Fruit fly (Drosophila melanogaster) whole organism, pupa: Measurements from ENCODE around the gene AGO2.

Source experiments
- CG10348 ChIP-seq: fragments of 200-800 bp; sonication (Bioruptor generic); IDR thresholded peaks from 2 replicates; pipeline ENCODE4 v1.3.6; 2022; ENCODE audit warnings: missing biosample characterization, missing genetic modification characterization
- CG14655 ChIP-seq: fragments of 200-800 bp; sonication (Bioruptor generic); optimal IDR thresholded peaks from 3 replicates; lab custom pipeline; 2017; ENCODE audit warnings: mild to moderate bottlenecking, missing biosample characterization, missing genetic modification reagents, missing genetic modification characterization
- CG15710 ChIP-seq: fragments of 200-800 bp; sonication (Bioruptor generic); optimal IDR thresholded peaks from 2 replicates; lab custom pipeline; 2018; ENCODE audit warnings: missing biosample characterization, mild to moderate bottlenecking, missing genetic modification characterization, moderate library complexity
- CG32121 ChIP-seq: fragments of 200-800 bp; sonication (Bioruptor generic); IDR thresholded peaks from 2 replicates; pipeline ENCODE4 v1.3.6; 2022; ENCODE audit warnings: missing biosample characterization, missing genetic modification characterization
- CG34367 ChIP-seq: fragments of 200-800 bp; sonication (Bioruptor generic); optimal IDR thresholded peaks from 2 replicates; lab custom pipeline; 2018; ENCODE audit warnings: missing biosample characterization, mild to moderate bottlenecking, missing genetic modification characterization
- CG9948 ChIP-seq: fragments of 200-800 bp; sonication (Bioruptor generic); optimal IDR thresholded peaks from 2 replicates; lab custom pipeline; 2018; ENCODE audit warnings: missing biosample characterization, mild to moderate bottlenecking, missing genetic modification characterization, moderate library complexity
- Ets98B ChIP-seq: fragments of 200-800 bp; sonication (Bioruptor generic); IDR thresholded peaks from 2 replicates; pipeline ENCODE4 v1.3.6; 2022; ENCODE audit warnings: missing biosample characterization, missing genetic modification characterization
- Pif1A ChIP-seq: fragments of 200-800 bp; sonication (Bioruptor generic); optimal IDR thresholded peaks from 3 replicates; lab custom pipeline; 2016; ENCODE audit warnings: missing biosample characterization, missing genetic modification characterization
- Snoo ChIP-seq: fragments of 200-800 bp; sonication (Bioruptor generic); optimal IDR thresholded peaks from 3 replicates; lab custom pipeline; 2017; ENCODE audit warnings: missing biosample characterization, mild to moderate bottlenecking, missing genetic modification characterization, inconsistent platforms
- fd96Ca ChIP-seq: fragments of 200-800 bp; sonication (Bioruptor generic); IDR thresholded peaks from 3 replicates; pipeline ENCODE4 v1.3.6; 2022; ENCODE audit warnings: missing biosample characterization, missing genetic modification characterization
- gl ChIP-seq: fragments of 200-800 bp; sonication (Bioruptor generic); optimal IDR thresholded peaks from 2 replicates; lab custom pipeline; 2018; ENCODE audit warnings: missing biosample characterization, mild to moderate bottlenecking, missing genetic modification characterization

DNA sequence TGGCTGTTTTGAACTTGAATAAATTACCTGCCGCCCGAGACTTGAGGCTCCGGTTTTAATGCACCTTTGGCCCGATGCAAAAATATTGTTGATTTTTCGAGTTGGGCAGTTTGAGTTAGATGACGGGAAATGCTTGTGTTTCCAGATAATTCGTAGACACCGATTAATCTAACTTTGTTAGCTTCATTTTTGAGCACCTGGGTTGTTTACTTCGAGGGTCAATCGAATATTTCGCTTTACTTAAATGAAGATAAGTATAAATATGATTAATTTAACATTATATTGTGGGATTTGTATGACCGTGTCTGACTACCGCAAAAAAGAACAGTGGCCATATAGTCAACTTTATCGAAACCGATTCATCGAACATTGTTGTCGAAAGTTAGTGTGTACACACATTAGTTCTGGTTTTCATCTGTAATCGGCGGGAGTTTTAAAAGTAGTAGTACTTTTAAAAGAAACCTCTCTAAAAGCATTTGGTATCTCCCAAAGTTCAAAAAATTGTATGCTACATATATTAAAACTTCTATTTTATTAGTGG lies 30.0 kb upstream of the AGO2 start, which contains the start of gene CG7945:
- no peak for TF ChIP-seq gl (tag; lab: Kevin White, UChicago)
- TF ChIP-seq CG10348 (GFP tag; lab: Robert Waterston, UW), result no peak
- no peak for TF ChIP-seq fd96Ca
- TF ChIP-seq CG9948 (tag; lab: Kevin White, UChicago), result no peak
- no peak for TF ChIP-seq Snoo (tag; lab: Kevin White, UChicago)
- no peak for TF ChIP-seq CG14655
- no peak for TF ChIP-seq CG15710
- no peak for TF ChIP-seq CG34367 (tag; lab: Kevin White, UChicago)
- TF ChIP-seq CG32121 (GFP tag; lab: Robert Waterston, UW), result no peak
- TF ChIP-seq Ets98B (GFP tag; lab: Robert Waterston, UW), result no peak
- no peak for TF ChIP-seq Pif1A (GFP tag; lab: Kevin White, UChicago)
